Fruit fly (Drosophila melanogaster): Measurements from ENCODE around the gene Iris.

Gene Iris

dm6 chr2L:1150554-1150953 is 16.7 kb upstream of the Iris start, which contains the start of the genes Tfb4 and Vps29 (continued):
- TF ChIP-seq lola (GFP tag; optimal IDR thresholded peaks at IDR 0.05) = no peak
- TF ChIP-seq dl (GFP tag; optimal IDR thresholded peaks at IDR 0.05; ENCODE audit: insufficient read depth in 1 of 2, partially characterized antibody in 2 of 2) = no peak
- TF ChIP-seq GATAd (GFP tag; optimal IDR thresholded peaks at IDR 0.05) = peak; percentile 10
- TF ChIP-seq woc (GFP tag; optimal IDR thresholded peaks at IDR 0.05) = no peak
- no peak for TF ChIP-seq Rel (GFP tag; optimal IDR thresholded peaks at IDR 0.05)
- peak; percentile 59 for TF ChIP-seq Rel (tag; optimal IDR thresholded peaks at IDR 0.05)
- TF ChIP-seq tai (GFP tag; optimal IDR thresholded peaks at IDR 0.05) = no peak
- peak; percentile 40 for TF ChIP-seq HLH106 (tag; optimal IDR thresholded peaks at IDR 0.05)

- TF ChIP-seq Rel (GFP tag; optimal IDR thresholded peaks at IDR 0.05) = no peak
- TF ChIP-seq Rel (tag; optimal IDR thresholded peaks at IDR 0.05) = no peak
- TF ChIP-seq foxo (GFP tag; optimal IDR thresholded peaks at IDR 0.05) = no peak
- no peak for TF ChIP-seq CrebA (GFP tag; optimal IDR thresholded peaks at IDR 0.05; ENCODE audit: borderline replicate concordance)
These were observed 13.8 kb upstream of the Iris start for dm6 chr2L:1147656-1148055.

dm6 chr2L:1144371-1145360 is 10.8 kb upstream of the Iris start:
- TF ChIP-seq rgr (GFP tag; optimal IDR thresholded peaks at IDR 0.05) (peak; percentile 93), CG32264 (GFP tag; optimal IDR thresholded peaks at IDR 0.05) (peak; percentile 75), dl (GFP tag; optimal IDR thresholded peaks at IDR 0.05; ENCODE audit: insufficient read depth in 1 of 2, partially characterized antibody in 2 of 2) (no peak), OdsH (GFP tag; optimal IDR thresholded peaks at IDR 0.05) (peak; percentile 92), tai (GFP tag; optimal IDR thresholded peaks at IDR 0.05) (no peak), h (GFP tag; optimal IDR thresholded peaks at IDR 0.05) (peak; percentile 96), Dif (GFP tag; optimal IDR thresholded peaks at IDR 0.05; ENCODE audit: partially characterized antibody) (no peak), lola (GFP tag; optimal IDR thresholded peaks at IDR 0.05) (no peak), Vsx2 (GFP tag; optimal IDR thresholded peaks at IDR 0.05; ENCODE audit: partially characterized antibody) (no peak), sv (GFP tag; optimal IDR thresholded peaks at IDR 0.05) (peak; percentile 40), br (GFP tag; optimal IDR thresholded peaks at IDR 0.05) (peak; percentile 89), dmrt93B (GFP tag; optimal IDR thresholded peaks at IDR 0.05) (peak; percentile 83), psq (GFP tag; optimal IDR thresholded peaks at IDR 0.05) (peak; percentile 82), pan (optimal IDR thresholded peaks at IDR 0.05) (no peak), Hr78 (GFP tag; optimal IDR thresholded peaks at IDR 0.05) (no peak), CG9705 (GFP tag; optimal IDR thresholded peaks at IDR 0.05) (peak; percentile 41), Sp1 (GFP tag; optimal IDR thresholded peaks at IDR 0.05) (peak; percentile 93), Myc (optimal IDR thresholded peaks at IDR 0.05) (no peak), CrebA (GFP tag; optimal IDR thresholded peaks at IDR 0.05; ENCODE audit: borderline replicate concordance) (no peak), HLH106 (tag; optimal IDR thresholded peaks at IDR 0.05) (peak; percentile 91), fru (GFP tag; optimal IDR thresholded peaks at IDR 0.05) (peak; percentile 91), Jra (GFP tag; optimal IDR thresholded peaks at IDR 0.05) (peak; percentile 64), usp (GFP tag; optimal IDR thresholded peaks at IDR 0.05) (no peak), dsf (GFP tag; optimal IDR thresholded peaks at IDR 0.05; ENCODE audit: borderline replicate concordance) (no peak), ey (GFP tag; optimal IDR thresholded peaks at IDR 0.05) (peak; percentile 93), woc (GFP tag; optimal IDR thresholded peaks at IDR 0.05) (no peak), Mio (GFP tag; optimal IDR thresholded peaks at IDR 0.05) (peak; percentile 55), Abd-B (GFP tag; optimal IDR thresholded peaks at IDR 0.05) (no peak), foxo (GFP tag; optimal IDR thresholded peaks at IDR 0.05) (peak; percentile 80 to 94), Dfd (GFP tag; optimal IDR thresholded peaks at IDR 0.05) (no peak), brk (GFP tag; optimal IDR thresholded peaks at IDR 0.05) (no peak), Rel (GFP tag; optimal IDR thresholded peaks at IDR 0.05) (peak; percentile 47), Rel (tag; optimal IDR thresholded peaks at IDR 0.05) (peak; percentile 66), GATAd (GFP tag; optimal IDR thresholded peaks at IDR 0.05) (no peak)

- TF ChIP-seq ey (GFP tag; optimal IDR thresholded peaks at IDR 0.05) (no peak), Hnf4 (GFP tag; optimal IDR thresholded peaks at IDR 0.05) (no peak), CrebA (GFP tag; optimal IDR thresholded peaks at IDR 0.05; ENCODE audit: borderline replicate concordance) (no peak), psq (GFP tag; optimal IDR thresholded peaks at IDR 0.05) (no peak), Hr78 (GFP tag; optimal IDR thresholded peaks at IDR 0.05) (no peak), Abd-B (GFP tag; optimal IDR thresholded peaks at IDR 0.05) (no peak)
These were observed 9.4 kb upstream of the Iris start for dm6 chr2L:1143286-1143685.
